Fruit fly (Drosophila melanogaster) whole organism, prepupa: Measurements from ENCODE around the gene CG5103.

Experiments
- Hr38 ChIP-seq: sonication (Bioruptor generic); optimal IDR thresholded peaks from 2 replicates; lab custom pipeline; 2016; ENCODE audit warnings: missing biosample characterization, missing genetic modification characterization
- Lpt ChIP-seq: fragments of 200-800 bp; sonication (Bioruptor generic); optimal IDR thresholded peaks from 3 replicates; lab custom pipeline; 2016; ENCODE audit warnings: missing biosample characterization, missing genetic modification characterization
- topi ChIP-seq: fragments of 200-800 bp; sonication (Bioruptor generic); optimal IDR thresholded peaks from 3 replicates; lab custom pipeline; 2016; ENCODE audit warnings: missing biosample characterization, missing genetic modification characterization

DNA sequence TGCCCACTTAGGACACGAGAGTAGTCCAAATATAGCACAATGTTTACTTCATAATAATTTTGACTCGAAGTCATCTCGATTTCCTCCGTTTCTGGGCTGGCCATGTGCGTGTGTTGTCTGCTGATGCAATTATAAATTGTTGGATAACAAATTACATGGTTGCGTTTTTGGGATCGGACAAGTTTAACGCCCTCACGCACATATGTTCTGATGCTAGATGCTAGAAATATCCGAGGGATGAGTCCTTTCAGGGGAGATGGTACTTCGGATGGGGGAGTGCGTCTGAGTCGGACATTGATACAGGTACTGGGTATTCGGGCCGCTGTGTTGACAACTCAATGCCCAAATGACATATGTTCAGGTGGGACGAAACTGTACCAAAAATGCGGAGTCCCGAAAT lies 21.9 kb upstream of the CG5103 start:
- TF ChIP-seq topi (GFP tag; lab: Kevin White, UChicago) (no peak), Lpt (GFP tag; lab: Kevin White, UChicago) (no peak), Hr38 (GFP tag; lab: Kevin White, UChicago) (no peak)
